Worm (Caenorhabditis elegans) whole organism, mixed stage, embryonic: ENCODE data around the gene T05H10.4.

ENCODE experiments used
- blmp-1 ChIP-seq: fragments of 150-350 bp; optimal IDR thresholded peaks from 2 replicates; lab custom pipeline; 2014; ENCODE audit warnings: missing biosample characterization, missing genetic modification characterization
- ceh-39 ChIP-seq: fragments of 150-350 bp; optimal IDR thresholded peaks from 2 replicates; lab custom pipeline; 2014; ENCODE audit warnings: missing biosample characterization, missing genetic modification characterization
- elt-1 ChIP-seq: sonication (generic microtip); optimal IDR thresholded peaks from 2 replicates; lab custom pipeline; 2017; ENCODE audit warnings: missing genetic modification characterization, mild to moderate bottlenecking, missing compliant biosample characterization, antibody characterized with exemption, moderate library complexity, borderline replicate concordance; ENCODE audit not compliant: insufficient read depth
- elt-3 ChIP-seq: fragments of 150-350 bp; optimal IDR thresholded peaks from 2 replicates; lab custom pipeline; 2014; ENCODE audit warnings: missing biosample characterization, missing genetic modification characterization
- hlh-1 ChIP-seq: fragments of 150-350 bp; optimal IDR thresholded peaks from 2 replicates; lab custom pipeline; 2014; ENCODE audit warnings: missing biosample characterization, missing genetic modification reagents, missing genetic modification characterization
- lsy-2 ChIP-seq: fragments of 150-350 bp; optimal IDR thresholded peaks from 2 replicates; lab custom pipeline; 2014; ENCODE audit warnings: missing biosample characterization, missing genetic modification characterization
- mep-1 ChIP-seq: fragments of 150-350 bp; optimal IDR thresholded peaks from 2 replicates; lab custom pipeline; 2017; ENCODE audit warnings: missing biosample characterization, missing genetic modification reagents, missing genetic modification characterization, inconsistent platforms
- nhr-12 ChIP-seq: fragments of 150-350 bp; optimal IDR thresholded peaks from 2 replicates; lab custom pipeline; 2014; ENCODE audit warnings: missing biosample characterization, missing genetic modification characterization
- nhr-28 ChIP-seq: fragments of 150-350 bp; optimal IDR thresholded peaks from 2 replicates; lab custom pipeline; 2014; ENCODE audit warnings: missing biosample characterization, missing genetic modification characterization
- pha-4 ChIP-seq: fragments of 150-350 bp; optimal IDR thresholded peaks from 2 replicates; lab custom pipeline; 2018; ENCODE audit warnings: missing biosample characterization, missing genetic modification reagents, missing genetic modification characterization
- snpc-4 ChIP-seq: fragments of 150-350 bp; optimal IDR thresholded peaks from 2 replicates; lab custom pipeline; 2014; ENCODE audit warnings: missing biosample characterization, missing genetic modification characterization
- sptf-1 ChIP-seq: sonication (generic microtip); optimal IDR thresholded peaks from 2 replicates; lab custom pipeline; 2017; ENCODE audit warnings: mild to moderate bottlenecking, missing genetic modification characterization, moderate library complexity, missing compliant biosample characterization
- unc-39 ChIP-seq: fragments of 150-350 bp; optimal IDR thresholded peaks from 2 replicates; lab custom pipeline; 2014; ENCODE audit warnings: missing biosample characterization, missing genetic modification characterization
- zip-8 ChIP-seq: fragments of 150-350 bp; optimal IDR thresholded peaks from 2 replicates; lab custom pipeline; 2014; ENCODE audit warnings: missing biosample characterization, missing genetic modification characterization

- TF ChIP-seq nhr-28 (no peak), snpc-4 (no peak), mep-1 (tag; lab: Kevin White, UChicago) (peak; percentile 59), blmp-1 (tag; lab: Kevin White, UChicago) (no peak), sptf-1 (no peak), zip-8 (tag; lab: Kevin White, UChicago) (no peak), elt-1 (tag; lab: Kevin White, UChicago) (no peak), pha-4 (tag; lab: Kevin White, UChicago) (no peak), nhr-12 (tag; lab: Kevin White, UChicago) (no peak), elt-3 (tag; lab: Kevin White, UChicago) (no peak), hlh-1 (tag; lab: Kevin White, UChicago) (no peak), lsy-2 (tag; lab: Kevin White, UChicago) (peak; percentile 90), ceh-39 (tag; lab: Kevin White, UChicago) (peak; percentile 16), unc-39 (no peak)
Measured at ce11 chrII:8039416-8039815, 13.5 kb upstream of the T05H10.4 start, which contains the start of the genes ubh-4 and algn-6.
